Worm (Caenorhabditis elegans): ENCODE results near the gene T19D2.13.

The T19D2.13 gene

DNA sequence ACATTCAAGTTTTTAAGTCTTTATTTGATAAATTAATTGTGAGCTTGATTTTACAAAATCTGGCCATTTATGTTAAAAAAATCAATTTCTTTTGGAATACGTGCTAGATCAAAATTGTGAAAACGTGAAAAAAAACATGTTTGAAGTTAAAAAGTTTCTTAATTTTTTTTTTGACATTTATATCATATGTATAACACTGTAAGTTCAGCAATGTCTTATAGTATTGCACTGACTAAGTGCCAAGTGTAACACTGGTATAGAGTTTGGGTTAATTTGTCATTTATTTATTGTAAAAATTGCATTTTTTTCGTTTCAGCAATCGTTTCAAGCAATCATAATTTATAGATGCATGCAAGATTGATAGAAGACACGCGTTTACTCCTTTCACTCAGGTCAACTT lies 4.3 kb downstream of the T19D2.13 start:
- no peak for TF ChIP-seq snpc-1.1 (tag; optimal IDR thresholded peaks at IDR 0.05; ENCODE audit: insufficient read depth)
- no peak for TF ChIP-seq hlh-12 (tag; optimal IDR thresholded peaks at IDR 0.05)
- TF ChIP-seq ama-1 (optimal IDR thresholded peaks at IDR 0.05): no peak
- no peak for TF ChIP-seq ama-1 (GFP tag; optimal IDR thresholded peaks at IDR 0.05)
- no peak for TF ChIP-seq F23B12.7 (tag; optimal IDR thresholded peaks at IDR 0.05; ENCODE audit: insufficient read depth)
- no peak for TF ChIP-seq xnd-1 (tag; optimal IDR thresholded peaks at IDR 0.05)
- TF ChIP-seq C17E4.6 (GFP tag; IDR thresholded peaks at IDR 0.05): no peak
- no peak for TF ChIP-seq sea-2 (GFP tag; IDR thresholded peaks at IDR 0.05)
- TF ChIP-seq T26A5.8 (tag; optimal IDR thresholded peaks at IDR 0.05): no peak
- no peak for TF ChIP-seq egl-18 (GFP tag; IDR thresholded peaks at IDR 0.05)
- TF ChIP-seq F33H1.4 (GFP tag; IDR thresholded peaks at IDR 0.05): no peak
- TF ChIP-seq atf-7 (tag; optimal IDR thresholded peaks at IDR 0.05): no peak
- TF ChIP-seq hsf-1 (GFP tag; IDR thresholded peaks at IDR 0.05): no peak
- TF ChIP-seq ztf-26 (tag; optimal IDR thresholded peaks at IDR 0.05): no peak

DNA sequence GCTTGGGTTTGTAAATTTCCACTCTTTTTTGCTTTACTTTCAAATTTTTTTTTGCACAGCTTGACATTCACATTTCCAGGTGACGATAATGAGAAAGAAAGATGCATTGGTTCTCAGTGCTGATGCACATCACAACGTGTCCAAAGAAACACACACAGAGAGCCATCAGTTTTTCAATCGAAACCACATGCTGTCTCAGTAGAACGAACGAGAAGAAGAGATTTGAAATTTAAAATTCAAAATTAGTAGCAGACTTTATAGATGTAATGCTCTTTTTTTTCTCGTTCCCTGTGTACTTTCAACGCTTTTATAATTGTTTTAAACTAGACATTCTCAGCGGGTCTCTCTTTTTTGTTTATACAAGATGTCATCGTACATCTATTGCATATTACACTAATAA lies 4.7 kb downstream of the T19D2.13 start:
- TF ChIP-seq ekl-4 (GFP tag; IDR thresholded peaks at IDR 0.05) (no peak), pbrm-1 (GFP tag; IDR thresholded peaks at IDR 0.05) (no peak), nfyb-1 (GFP tag; IDR thresholded peaks at IDR 0.05) (no peak), nhr-27 (tag; optimal IDR thresholded peaks at IDR 0.05) (no peak), attf-6 (GFP tag; IDR thresholded peaks at IDR 0.05) (no peak), hmg-1.2 (GFP tag; IDR thresholded peaks at IDR 0.05) (no peak), rpc-1 (optimal IDR thresholded peaks at IDR 0.05) (no peak), rpc-1 (tag; optimal IDR thresholded peaks at IDR 0.05) (no peak)

- TF ChIP-seq ets-4 (GFP tag; optimal IDR thresholded peaks at IDR 0.05) (no peak), nfya-2 (GFP tag; IDR thresholded peaks at IDR 0.05) (no peak), hmg-20 (GFP tag; IDR thresholded peaks at IDR 0.05) (no peak), rcor-1 (GFP tag; IDR thresholded peaks at IDR 0.05) (no peak), ztf-6 (GFP tag; IDR thresholded peaks at IDR 0.05) (no peak), nfyb-1 (GFP tag; IDR thresholded peaks at IDR 0.05) (no peak), B0261.1 (tag; optimal IDR thresholded peaks at IDR 0.05) (no peak), madf-8 (GFP tag; conservative IDR thresholded peaks at IDR 0.05) (no peak), lag-1 (GFP tag; IDR thresholded peaks at IDR 0.05) (no peak), pbrm-1 (GFP tag; IDR thresholded peaks at IDR 0.05) (no peak), nhr-120 (GFP tag; IDR thresholded peaks at IDR 0.05) (no peak), lsl-1 (GFP tag; optimal IDR thresholded peaks at IDR 0.05) (no peak), T07F8.4 (tag; optimal IDR thresholded peaks at IDR 0.05) (no peak), F10E7.11 (tag; optimal IDR thresholded peaks at IDR 0.05) (no peak), akir-1 (GFP tag; optimal IDR thresholded peaks at IDR 0.05) (no peak), aptf-3 (GFP tag; IDR thresholded peaks at IDR 0.05) (no peak)
Observed at ce11 chrX:3932694-3933093, 9.5 kb downstream of the T19D2.13 start.

ce11 chrX:3931350-3931749 lies 10.8 kb downstream of the T19D2.13 start, which contains the start of gene adt-3:
Gene adt-3, plus strand, starts transcription at chrX:3931650.
- TF ChIP-seq efl-1 (GFP tag; optimal IDR thresholded peaks at IDR 0.05) (no peak), madf-6 (GFP tag; IDR thresholded peaks at IDR 0.05) (no peak), cebp-1 (GFP tag; IDR thresholded peaks at IDR 0.05) (no peak), cebp-1 (tag; optimal IDR thresholded peaks at IDR 0.05) (no peak), dpl-1 (GFP tag; optimal IDR thresholded peaks at IDR 0.05) (no peak), dox-1 (GFP tag; IDR thresholded peaks at IDR 0.05) (no peak), snpc-3.4 (tag; optimal IDR thresholded peaks at IDR 0.05) (no peak), aptf-3 (GFP tag; IDR thresholded peaks at IDR 0.05) (no peak), hlh-26 (GFP tag; conservative IDR thresholded peaks at IDR 0.05) (no peak), rcor-1 (GFP tag; IDR thresholded peaks at IDR 0.05) (no peak), nhr-179 (tag; optimal IDR thresholded peaks at IDR 0.05) (no peak)

All from whole organism, young adult.